Fruit fly (Drosophila melanogaster) whole organism, embryonic: Measurements from ENCODE around the gene Dlc90F.
A peak's percentile ranks its signal among the peaks of the same experiment; 100 is the strongest.

ENCODE experiments used
- Atf3 ChIP-seq: fragments of 200-800 bp; sonication (Bioruptor generic); optimal IDR thresholded peaks from 3 replicates; lab custom pipeline; 2016; ENCODE audit warnings: missing biosample characterization, missing genetic modification characterization
- CG11504 ChIP-seq: fragments of 200-800 bp; sonication (Bioruptor generic); optimal IDR thresholded peaks from 3 replicates; lab custom pipeline; 2019; ENCODE audit warnings: missing biosample characterization, mild to moderate bottlenecking, missing genetic modification characterization, moderate library complexity
- CG14710 ChIP-seq: fragments of 200-800 bp; sonication (Bioruptor generic); optimal IDR thresholded peaks from 3 replicates; lab custom pipeline; 2019; ENCODE audit warnings: missing biosample characterization, mild to moderate bottlenecking, missing genetic modification characterization, moderate library complexity
- CG1603 ChIP-seq: fragments of 200-800 bp; sonication (Bioruptor generic); optimal IDR thresholded peaks from 2 replicates; lab custom pipeline; 2019; ENCODE audit warnings: missing biosample characterization, mild to moderate bottlenecking, missing genetic modification characterization, moderate library complexity
- CG17186 ChIP-seq: fragments of 200-800 bp; sonication (Bioruptor generic); optimal IDR thresholded peaks from 3 replicates; lab custom pipeline; 2017; ENCODE audit warnings: missing biosample characterization, missing genetic modification reagents, missing genetic modification characterization
- CG18262 ChIP-seq: fragments of 200-800 bp; optimal IDR thresholded peaks from 3 replicates; lab custom pipeline; 2019; ENCODE audit warnings: missing biosample characterization, mild to moderate bottlenecking, missing genetic modification characterization, moderate library complexity
- CG2129 ChIP-seq: fragments of 200-800 bp; sonication (Bioruptor generic); IDR thresholded peaks from 2 replicates; pipeline ENCODE4 v1.3.6; 2022; ENCODE audit warnings: missing biosample characterization, missing genetic modification characterization; ENCODE audit not compliant: partially characterized antibody
- CG2712 ChIP-seq: fragments of 200-800 bp; optimal IDR thresholded peaks from 3 replicates; lab custom pipeline; 2019; ENCODE audit warnings: missing biosample characterization, mild to moderate bottlenecking, missing genetic modification characterization, moderate library complexity
- CG31441 ChIP-seq: fragments of 200-800 bp; sonication (Bioruptor generic); IDR thresholded peaks from 2 replicates; pipeline ENCODE4 v1.3.6; 2022; ENCODE audit warnings: missing biosample characterization, missing genetic modification characterization
- CG4424 ChIP-seq: fragments of 200-800 bp; sonication (Bioruptor generic); optimal IDR thresholded peaks from 3 replicates; lab custom pipeline; 2016; ENCODE audit warnings: missing biosample characterization, missing genetic modification characterization
- CG6689 ChIP-seq: fragments of 200-800 bp; sonication (Bioruptor generic); IDR thresholded peaks from 2 replicates; pipeline ENCODE4 v1.3.6; 2022; ENCODE audit warnings: missing biosample characterization, missing genetic modification characterization
- CG6813 ChIP-seq: fragments of 200-800 bp; sonication (Bioruptor generic); optimal IDR thresholded peaks from 2 replicates; lab custom pipeline; 2017; ENCODE audit warnings: missing biosample characterization, missing genetic modification characterization, mild to moderate bottlenecking, moderate library complexity, missing genetic modification reagents
- CG8924 ChIP-seq: fragments of 200-800 bp; optimal IDR thresholded peaks from 3 replicates; lab custom pipeline; 2019; ENCODE audit warnings: missing biosample characterization, mild to moderate bottlenecking, missing genetic modification characterization, moderate library complexity
- CG9727 ChIP-seq: fragments of 200-800 bp; sonication (Bioruptor generic); optimal IDR thresholded peaks from 3 replicates; lab custom pipeline; 2017; ENCODE audit warnings: missing biosample characterization, mild to moderate bottlenecking, missing genetic modification characterization
- CHES-1-like ChIP-seq: fragments of 200-800 bp; sonication (Bioruptor generic); optimal IDR thresholded peaks from 2 replicates; lab custom pipeline; 2016; ENCODE audit warnings: missing biosample characterization, missing genetic modification characterization
- Dip2 ChIP-seq: fragments of 200-800 bp; sonication (Bioruptor generic); IDR thresholded peaks from 2 replicates; pipeline ENCODE4 v1.3.6; 2022; ENCODE audit warnings: missing biosample characterization, missing genetic modification characterization
- E2f1 ChIP-seq: fragments of 200-800 bp; sonication (Bioruptor generic); IDR thresholded peaks from 2 replicates; pipeline ENCODE4 v1.3.6; 2022; ENCODE audit warnings: missing biosample characterization, missing genetic modification characterization
- Gug ChIP-seq: fragments of 200-800 bp; sonication (Bioruptor generic); IDR thresholded peaks from 4 replicates; pipeline ENCODE4 v1.3.6; 2022; ENCODE audit warnings: missing biosample characterization, missing genetic modification characterization
- Hmr ChIP-seq: fragments of 200-800 bp; sonication (Bioruptor generic); optimal IDR thresholded peaks from 3 replicates; lab custom pipeline; 2017; ENCODE audit warnings: mild to moderate bottlenecking, missing biosample characterization, missing genetic modification reagents, missing genetic modification characterization
- Med ChIP-seq: fragments of 200-800 bp; sonication (Bioruptor generic); peaks from one replicate; lab custom pipeline; 2016; ENCODE audit warnings: missing biosample characterization, missing genetic modification characterization, mild to moderate bottlenecking, inconsistent platforms, moderate library complexity
- Neu2 ChIP-seq: fragments of 200-800 bp; sonication (Bioruptor generic); optimal IDR thresholded peaks from 3 replicates; lab custom pipeline; 2016; ENCODE audit warnings: missing biosample characterization, missing genetic modification characterization, borderline replicate concordance
- Six4 ChIP-seq: fragments of 200-800 bp; sonication (Bioruptor generic); optimal IDR thresholded peaks from 2 replicates; lab custom pipeline; 2016; ENCODE audit warnings: missing biosample characterization, missing genetic modification characterization
- Sox102F ChIP-seq: fragments of 200-800 bp; sonication (Bioruptor generic); optimal IDR thresholded peaks from 2 replicates; lab custom pipeline; 2018; ENCODE audit warnings: missing biosample characterization, mild to moderate bottlenecking, missing genetic modification characterization, moderate library complexity
- Sry-δ ChIP-seq: fragments of 200-800 bp; sonication (Bioruptor generic); optimal IDR thresholded peaks from 2 replicates; lab custom pipeline; 2016; ENCODE audit warnings: missing biosample characterization, missing genetic modification characterization
- Ssrp ChIP-seq: fragments of 200-800 bp; sonication (Bioruptor generic); optimal IDR thresholded peaks from 2 replicates; lab custom pipeline; 2018; ENCODE audit warnings: missing biosample characterization, mild to moderate bottlenecking, missing genetic modification characterization, moderate library complexity
- Taf1 ChIP-seq: fragments of 200-800 bp; sonication (Bioruptor generic); IDR thresholded peaks from 2 replicates; pipeline ENCODE4 v1.3.6; 2022; ENCODE audit warnings: missing biosample characterization, missing genetic modification characterization
- Usf ChIP-seq: fragments of 200-800 bp; sonication (Bioruptor generic); optimal IDR thresholded peaks from 2 replicates; lab custom pipeline; 2017; ENCODE audit warnings: missing genotype, missing biosample characterization, missing genetic modification characterization
- YL-1 ChIP-seq: fragments of 200-800 bp; sonication (Bioruptor generic); optimal IDR thresholded peaks from 3 replicates; lab custom pipeline; 2017; ENCODE audit warnings: missing biosample characterization, mild to moderate bottlenecking, missing genetic modification characterization
- caup ChIP-seq: fragments of 200-800 bp; sonication (Bioruptor generic); optimal IDR thresholded peaks from 3 replicates; lab custom pipeline; 2017; ENCODE audit warnings: missing biosample characterization, mild to moderate bottlenecking, missing genetic modification characterization, moderate library complexity; ENCODE audit not compliant: severe bottlenecking
- cg ChIP-seq: fragments of 200-800 bp; sonication (Bioruptor generic); optimal IDR thresholded peaks from 3 replicates; lab custom pipeline; 2019; ENCODE audit warnings: missing biosample characterization, mild to moderate bottlenecking, missing genetic modification characterization, moderate library complexity
- chif ChIP-seq, 2 experiments: fragments of 200-800 bp; sonication (Bioruptor generic); optimal IDR thresholded peaks; 3 replicates each; lab custom pipeline; 2016; ENCODE audit warnings: missing biosample characterization in 2 of 2, missing genetic modification characterization in 2 of 2
- chinmo ChIP-seq: fragments of 200-800 bp; sonication (Bioruptor generic); IDR thresholded peaks from 4 replicates; pipeline ENCODE4 v1.3.6; 2022; ENCODE audit warnings: missing biosample characterization, missing genetic modification characterization; ENCODE audit not compliant: partially characterized antibody
- corto ChIP-seq: fragments of 200-800 bp; sonication (Bioruptor generic); optimal IDR thresholded peaks from 2 replicates; lab custom pipeline; 2016; ENCODE audit warnings: missing biosample characterization, mild to moderate bottlenecking, missing genetic modification characterization, moderate library complexity
- dmrt99B ChIP-seq: fragments of 200-800 bp; sonication (Bioruptor generic); optimal IDR thresholded peaks from 2 replicates; lab custom pipeline; 2018; ENCODE audit warnings: missing biosample characterization, mild to moderate bottlenecking, missing genetic modification characterization, moderate library complexity
- emc ChIP-seq: fragments of 200-800 bp; sonication (Bioruptor generic); optimal IDR thresholded peaks from 2 replicates; lab custom pipeline; 2016; ENCODE audit warnings: missing biosample characterization, missing genetic modification characterization
- eve ChIP-seq, 2 experiments: fragments of >200 bp; optimal IDR thresholded peaks; 2 replicates each; lab custom pipeline; 2017; ENCODE audit warnings: missing biosample characterization in 2 of 2, missing genetic modification characterization in 2 of 2
- eyg ChIP-seq: fragments of 200-800 bp; sonication (Bioruptor generic); optimal IDR thresholded peaks from 3 replicates; lab custom pipeline; 2016; ENCODE audit warnings: missing biosample characterization, missing genetic modification characterization
- ham ChIP-seq: fragments of 200-800 bp; sonication (Bioruptor generic); IDR thresholded peaks from 2 replicates; pipeline ENCODE4 v1.3.6; 2022; ENCODE audit warnings: missing biosample characterization, missing genetic modification characterization
- lmd ChIP-seq: fragments of 200-800 bp; sonication (Bioruptor generic); IDR thresholded peaks from 2 replicates; pipeline ENCODE4 v1.3.6; 2022; ENCODE audit warnings: missing biosample characterization, missing genetic modification characterization
- nom ChIP-seq: fragments of 200-800 bp; sonication (Bioruptor generic); optimal IDR thresholded peaks from 2 replicates; lab custom pipeline; 2017; ENCODE audit warnings: missing biosample characterization, missing genetic modification characterization, mild to moderate bottlenecking, moderate library complexity, missing genetic modification reagents
- oc ChIP-seq: fragments of 200-800 bp; sonication (Bioruptor generic); optimal IDR thresholded peaks from 2 replicates; lab custom pipeline; 2018; ENCODE audit warnings: missing biosample characterization, mild to moderate bottlenecking, missing genetic modification characterization, moderate library complexity
- pho ChIP-seq: fragments of 200-800 bp; sonication (Bioruptor generic); optimal IDR thresholded peaks from 2 replicates; lab custom pipeline; 2016; ENCODE audit warnings: missing biosample characterization, missing genetic modification characterization
- prd ChIP-seq, 3 experiments: fragments of >200 bp in 2 of 3; fragments of 200-800 bp in 1 of 3; sonication (Bioruptor generic) in 1 of 3; optimal IDR thresholded peaks in 2 of 3; IDR thresholded peaks in 1 of 3; 2 replicates in 2 of 3; 3 replicates in 1 of 3; pipeline versions ENCODE4 v1.3.6 to Lab custom; 2017 to 2022; ENCODE audit warnings: missing biosample characterization in 1 of 3, missing genetic modification characterization in 1 of 3
- psq ChIP-seq: fragments of 200-800 bp; sonication (Bioruptor generic); optimal IDR thresholded peaks from 2 replicates; lab custom pipeline; 2017; ENCODE audit warnings: missing biosample characterization, missing genetic modification characterization
- vvl ChIP-seq: fragments of 200-800 bp; sonication (Bioruptor generic); IDR thresholded peaks from 2 replicates; pipeline ENCODE4 v1.3.6; 2022; ENCODE audit warnings: missing biosample characterization, missing genetic modification characterization
- wdn ChIP-seq: fragments of 200-800 bp; sonication (Bioruptor generic); IDR thresholded peaks from 2 replicates; pipeline ENCODE4 v1.3.6; 2022; ENCODE audit warnings: missing biosample characterization, missing genetic modification characterization

Dlc90F gene

DNA sequence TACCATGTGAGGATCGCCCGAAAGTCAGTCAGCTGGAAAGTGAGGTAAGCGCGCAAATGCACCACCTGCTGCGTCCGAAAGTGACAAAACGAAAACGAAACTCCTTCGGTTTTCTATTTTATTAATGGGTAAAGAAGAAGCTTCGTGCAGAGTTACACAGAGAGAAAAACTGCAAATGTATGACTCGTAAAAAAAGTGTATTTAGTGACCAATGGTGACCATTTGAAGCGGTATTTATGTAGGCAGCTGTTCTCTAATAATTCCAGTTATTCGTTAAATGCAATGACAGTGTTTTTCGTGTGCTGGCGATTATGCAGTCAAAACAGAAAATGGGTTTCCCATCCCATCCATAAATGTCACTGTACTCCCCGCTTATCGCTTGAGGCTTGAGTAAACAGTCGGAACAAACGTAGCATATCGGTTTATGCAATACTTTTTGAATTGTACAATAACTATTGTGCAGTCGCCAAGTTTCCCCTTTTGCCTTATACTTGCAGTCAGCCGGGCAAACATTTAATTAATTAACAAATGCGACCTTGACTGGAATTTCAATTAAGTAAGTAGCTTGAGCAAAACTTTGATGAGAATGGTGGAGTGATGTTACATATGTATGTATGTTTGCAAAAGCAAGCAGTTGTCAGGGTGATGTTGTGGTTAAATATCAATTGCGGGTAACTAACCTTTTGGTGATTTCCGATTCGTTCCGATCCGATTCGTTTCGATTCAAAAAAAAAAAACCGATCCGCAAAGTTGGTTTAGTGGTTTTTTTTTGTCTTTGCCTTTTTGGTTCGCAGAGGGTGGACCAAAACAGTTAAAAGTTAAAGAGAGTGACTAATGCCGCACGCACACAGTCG, 1.4 kb upstream of the Dlc90F start (continued):
- TF ChIP-seq CG1603 (tag; lab: Kevin White, UChicago): peak; percentile 50
- TF ChIP-seq dmrt99B (tag; lab: Kevin White, UChicago): peak; percentile 17
- no peak for TF ChIP-seq emc (GFP tag; lab: Kevin White, UChicago)
- TF ChIP-seq Six4 (GFP tag; lab: Kevin White, UChicago): no peak
- 0 out of 2 replicates have a peak, but pooled peaks have one; percentile 29 for TF ChIP-seq CG31441 (GFP tag; lab: Robert Waterston, UW)
- TF ChIP-seq cg (GFP tag; lab: Kevin White, UChicago): no peak
- 0 out of 2 replicates have a peak, but pooled peaks have one; percentile 10 for TF ChIP-seq lmd
- TF ChIP-seq Sox102F: peak; percentile 20
- TF ChIP-seq CG6689 (GFP tag; lab: Robert Waterston, UW): no peak
- peak; percentile 12 for TF ChIP-seq Ssrp (tag; lab: Kevin White, UChicago)
- TF ChIP-seq chif (GFP tag; optimal IDR thresholded peaks at IDR 0.05; lab: Kevin White, UChicago): peak in 1 of 2 experiments; percentile 3
- peak; percentile 12 for TF ChIP-seq CG8924
- TF ChIP-seq vvl (GFP tag; lab: Robert Waterston, UW): peak; percentile 39; the same call in 1 of the 2 replicates
- TF ChIP-seq chinmo (GFP tag; lab: Robert Waterston, UW): 0 out of 4 replicates have a peak, but pooled peaks have one; percentile 5
- no peak for TF ChIP-seq Taf1
- no peak for TF ChIP-seq YL-1 (GFP tag; lab: Kevin White, UChicago)
- TF ChIP-seq pho: peak; percentile 10
- no peak for TF ChIP-seq wdn (GFP tag; lab: Robert Waterston, UW)
- TF ChIP-seq prd (optimal IDR thresholded peaks at IDR 0.05; lab: Kevin White, UChicago): no peak
- TF ChIP-seq prd (GFP tag; IDR thresholded peaks at IDR 0.05; lab: Robert Waterston, UW): peak; percentile 40; the same call in 1 of the 3 replicates
- TF ChIP-seq CG11504 (tag; lab: Kevin White, UChicago): peak; percentile 1
- TF ChIP-seq CG2712 (tag; lab: Kevin White, UChicago): peak; percentile 29
- peak; percentile 22 for TF ChIP-seq CG18262 (tag; lab: Kevin White, UChicago)
- TF ChIP-seq E2f1 (GFP tag; lab: Robert Waterston, UW): no peak
- peak in 1 of 2 experiments; percentile 23 for TF ChIP-seq eve (GFP tag; optimal IDR thresholded peaks at IDR 0.05; lab: Kevin White, UChicago)
- peak; percentile 70 for TF ChIP-seq Med (GFP tag; lab: Kevin White, UChicago)
- TF ChIP-seq eyg (GFP tag; lab: Kevin White, UChicago): peak; percentile 2
- TF ChIP-seq Neu2 (GFP tag; lab: Kevin White, UChicago): no peak
- no peak for TF ChIP-seq ham
- TF ChIP-seq, all 482 proteins: peak for 58

DNA sequence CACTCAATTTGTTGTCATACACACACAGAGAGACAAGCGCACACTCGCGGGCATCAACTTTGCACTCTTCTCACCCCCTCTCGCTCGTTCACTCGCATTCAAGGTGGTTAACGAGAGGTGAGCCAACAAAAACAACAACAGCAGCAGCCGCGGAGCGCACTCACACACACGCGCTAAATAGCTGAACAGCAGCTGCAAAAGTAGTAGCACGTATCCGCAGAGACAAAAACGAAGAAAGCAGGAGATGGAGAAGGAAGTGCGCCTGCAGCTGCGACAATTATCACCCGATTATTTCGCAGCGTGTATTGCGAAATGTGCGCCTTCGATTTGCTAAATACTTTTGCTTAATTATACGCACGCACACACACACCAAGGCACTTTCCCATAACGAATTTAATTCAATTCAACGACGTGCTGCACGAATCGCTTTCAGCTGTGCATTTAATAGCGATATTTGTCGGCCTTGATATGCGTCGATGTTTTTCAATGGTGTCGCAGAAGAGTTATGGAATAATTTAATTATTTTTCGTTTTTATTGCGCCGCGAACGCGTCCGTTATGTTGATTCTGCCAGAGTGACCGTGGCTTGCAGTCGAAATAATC, 630 bp upstream of the Dlc90F start:
- TF ChIP-seq CG17186 (GFP tag; lab: Kevin White, UChicago) (no peak), Sry-δ (GFP tag; lab: Kevin White, UChicago) (no peak), Usf (GFP tag; lab: Kevin White, UChicago) (no peak), psq (no peak), CG9727 (GFP tag; lab: Kevin White, UChicago) (peak; percentile 6), nom (GFP tag; lab: Kevin White, UChicago) (peak; percentile 26), Neu2 (GFP tag; lab: Kevin White, UChicago) (no peak), CG6813 (GFP tag; lab: Kevin White, UChicago) (no peak), CG4424 (GFP tag; lab: Kevin White, UChicago) (no peak), caup (GFP tag; lab: Kevin White, UChicago) (peak; percentile 60), emc (GFP tag; lab: Kevin White, UChicago) (no peak), Gug (GFP tag; lab: Robert Waterston, UW) (0 out of 4 replicates have a peak, but pooled peaks have one; percentile 9), corto (GFP tag; lab: Kevin White, UChicago) (no peak), oc (no peak), Atf3 (GFP tag; lab: Kevin White, UChicago) (no peak), CG14710 (tag; lab: Kevin White, UChicago) (no peak), Dip2 (GFP tag; lab: Robert Waterston, UW) (no peak), Hmr (GFP tag; lab: Kevin White, UChicago) (peak; percentile 37), CG2129 (GFP tag; lab: Robert Waterston, UW) (no peak), CHES-1-like (GFP tag; lab: Kevin White, UChicago) (peak; percentile 51)
